Worm (Caenorhabditis elegans) whole organism, L1 larva: ENCODE measurements around the gene T23G7.3.

ENCODE experiments used
- C16A3.4 ChIP-seq: fragments of 150-350 bp; optimal IDR thresholded peaks from 2 replicates; lab custom pipeline; 2014; ENCODE audit warnings: missing biosample characterization, missing genetic modification characterization
- aha-1 ChIP-seq: fragments of 150-350 bp; optimal IDR thresholded peaks from 2 replicates; lab custom pipeline; 2014; ENCODE audit warnings: missing biosample characterization, missing genetic modification characterization
- aly-2 ChIP-seq: fragments of 150-350 bp; optimal IDR thresholded peaks from 2 replicates; lab custom pipeline; 2014; ENCODE audit warnings: missing biosample characterization, missing genetic modification characterization
- ama-1 ChIP-seq: fragments of 150-350 bp; optimal IDR thresholded peaks from 2 replicates; lab custom pipeline; 2014
- blmp-1 ChIP-seq: fragments of 150-350 bp; optimal IDR thresholded peaks from 2 replicates; lab custom pipeline; 2014; ENCODE audit warnings: missing biosample characterization, missing genetic modification characterization
- ceh-63 ChIP-seq: fragments of 200-800 bp; sonication (Bioruptor generic); optimal IDR thresholded peaks from 2 replicates; lab custom pipeline; 2018; ENCODE audit warnings: mild to moderate bottlenecking, missing genetic modification characterization, missing compliant biosample characterization
- ceh-82 ChIP-seq, 3 experiments: fragments of 150-350 bp in 1 of 3; sonication (generic microtip) in 2 of 3; optimal IDR thresholded peaks; 2 replicates each; lab custom pipeline; 2014 to 2017; ENCODE audit warnings: missing biosample characterization in 3 of 3, missing genetic modification characterization in 3 of 3
- ceh-88 ChIP-seq: fragments of 200-800 bp; sonication (Bioruptor generic); IDR thresholded peaks from 2 replicates; pipeline ENCODE4 v1.3.6; 2022; ENCODE audit warnings: missing genetic modification characterization, missing compliant biosample characterization
- ceh-90 ChIP-seq: sonication (generic microtip); optimal IDR thresholded peaks from 2 replicates; lab custom pipeline; 2016; ENCODE audit warnings: missing genetic modification characterization, missing compliant biosample characterization
- ces-1 ChIP-seq: fragments of 150-350 bp; optimal IDR thresholded peaks from 2 replicates; lab custom pipeline; 2014; ENCODE audit warnings: missing biosample characterization, missing genetic modification reagents, missing genetic modification characterization
- dsc-1 ChIP-seq: sonication (generic microtip); optimal IDR thresholded peaks from 2 replicates; lab custom pipeline; 2016; ENCODE audit warnings: mild to moderate bottlenecking, missing genetic modification characterization, missing compliant biosample characterization
- efl-1 ChIP-seq, 4 experiments: fragments of 150-350 bp; optimal IDR thresholded peaks in 3 of 4; peaks in 1 of 4; 1 replicate in 1 of 4; 2 replicates in 3 of 4; lab custom pipeline; 2014; ENCODE audit warnings: missing biosample characterization in 2 of 4, missing genetic modification characterization in 2 of 4, missing genetic modification reagents in 2 of 4
- efl-3 ChIP-seq: fragments of 200-800 bp; sonication (Bioruptor generic); optimal IDR thresholded peaks from 2 replicates; lab custom pipeline; 2018; ENCODE audit warnings: mild to moderate bottlenecking, missing genetic modification characterization, missing compliant biosample characterization
- egl-27 ChIP-seq, 2 experiments: fragments of 150-350 bp in 1 of 2; sonication (generic microtip); optimal IDR thresholded peaks; 3 replicates each; lab custom pipeline; 2017 to 2018; ENCODE audit warnings: missing biosample characterization in 2 of 2, missing genetic modification characterization in 2 of 2, missing genetic modification reagents in 2 of 2
- ets-5 ChIP-seq: fragments of 200-800 bp; sonication (Bioruptor generic); IDR thresholded peaks from 2 replicates; pipeline ENCODE4 v1.3.6; 2022; ENCODE audit warnings: missing genetic modification characterization, missing compliant biosample characterization
- fkh-10 ChIP-seq: sonication (generic microtip); optimal IDR thresholded peaks from 2 replicates; lab custom pipeline; 2017; ENCODE audit warnings: missing biosample characterization, missing genetic modification reagents, missing genetic modification characterization
- fkh-4 ChIP-seq: sonication (generic microtip); optimal IDR thresholded peaks from 2 replicates; lab custom pipeline; 2016; ENCODE audit warnings: missing compliant biosample characterization, missing genetic modification characterization, borderline replicate concordance
- fkh-8 ChIP-seq: sonication (generic microtip); optimal IDR thresholded peaks from 2 replicates; lab custom pipeline; 2016; ENCODE audit warnings: mild to moderate bottlenecking, missing genetic modification characterization, missing compliant biosample characterization
- jun-1 ChIP-seq: fragments of 150-350 bp; optimal IDR thresholded peaks from 2 replicates; lab custom pipeline; 2014; ENCODE audit warnings: missing biosample characterization, missing genetic modification reagents, missing genetic modification characterization
- lin-13 ChIP-seq: fragments of 150-350 bp; optimal IDR thresholded peaks from 2 replicates; lab custom pipeline; 2014; ENCODE audit warnings: missing biosample characterization, missing genetic modification reagents, missing genetic modification characterization
- lin-14 ChIP-seq: fragments of 200-800 bp; sonication (Bioruptor generic); optimal IDR thresholded peaks from 2 replicates; lab custom pipeline; 2018; ENCODE audit warnings: mild to moderate bottlenecking, missing genetic modification characterization, moderate library complexity, missing compliant biosample characterization
- lin-15B ChIP-seq: fragments of 150-350 bp; sonication (generic microtip); optimal IDR thresholded peaks from 3 replicates; lab custom pipeline; 2014; ENCODE audit warnings: missing biosample characterization, missing genetic modification characterization
- lin-35 ChIP-seq, 2 experiments: fragments of 150-350 bp; optimal IDR thresholded peaks; 2 replicates each; lab custom pipeline; 2014; ENCODE audit warnings: missing biosample characterization in 2 of 2, missing genetic modification characterization in 2 of 2, missing genetic modification reagents in 2 of 2
- lir-3 ChIP-seq: sonication (generic microtip); optimal IDR thresholded peaks from 2 replicates; lab custom pipeline; 2016; ENCODE audit warnings: mild to moderate bottlenecking, missing genetic modification characterization, moderate library complexity, missing compliant biosample characterization; ENCODE audit not compliant: poor library complexity
- lsy-2 ChIP-seq, 2 experiments: fragments of 150-350 bp; optimal IDR thresholded peaks; 2 replicates each; lab custom pipeline; 2014; ENCODE audit warnings: missing biosample characterization in 2 of 2, missing genetic modification characterization in 2 of 2
- mdl-1 ChIP-seq, 2 experiments: fragments of 150-350 bp; optimal IDR thresholded peaks; 2 replicates each; lab custom pipeline; 2014 to 2017; ENCODE audit warnings: missing biosample characterization in 2 of 2, missing genetic modification characterization in 2 of 2, inconsistent platforms in 1 of 2
- mef-2 ChIP-seq: fragments of 150-350 bp; optimal IDR thresholded peaks from 2 replicates; lab custom pipeline; 2014; ENCODE audit warnings: missing biosample characterization, missing genetic modification characterization
- nhr-12 ChIP-seq: sonication (generic microtip); optimal IDR thresholded peaks from 2 replicates; lab custom pipeline; 2017; ENCODE audit warnings: missing biosample characterization, missing genetic modification characterization
- nhr-19 ChIP-seq: fragments of 200-800 bp; sonication (Bioruptor generic); conservative IDR thresholded peaks from 2 replicates; pipeline ENCODE4 v1.3.6; 2022; ENCODE audit warnings: missing genetic modification characterization, missing compliant biosample characterization
- nhr-20 ChIP-seq: sonication (generic microtip); optimal IDR thresholded peaks from 2 replicates; lab custom pipeline; 2016; ENCODE audit warnings: mild to moderate bottlenecking, missing genetic modification characterization, missing compliant biosample characterization
- nhr-28 ChIP-seq: fragments of 150-350 bp; optimal IDR thresholded peaks from 2 replicates; lab custom pipeline; 2014; ENCODE audit warnings: missing biosample characterization, missing genetic modification characterization
- nhr-47 ChIP-seq: sonication (generic microtip); optimal IDR thresholded peaks from 2 replicates; lab custom pipeline; 2016; ENCODE audit warnings: mild to moderate bottlenecking, missing genetic modification characterization, moderate library complexity, missing compliant biosample characterization
- nhr-71 ChIP-seq: sonication (generic microtip); optimal IDR thresholded peaks from 2 replicates; lab custom pipeline; 2016; ENCODE audit warnings: mild to moderate bottlenecking, missing genetic modification characterization, moderate library complexity, missing compliant biosample characterization
- nhr-76 ChIP-seq: sonication (generic microtip); optimal IDR thresholded peaks from 2 replicates; lab custom pipeline; 2017; ENCODE audit warnings: missing biosample characterization, missing genetic modification characterization
- nhr-85 ChIP-seq: sonication (generic microtip); peaks from one replicate; lab custom pipeline; 2016; ENCODE audit warnings: missing genetic modification characterization, inconsistent platforms, missing compliant biosample characterization
- rnt-1 ChIP-seq: sonication (generic microtip); optimal IDR thresholded peaks from 2 replicates; lab custom pipeline; 2016; ENCODE audit warnings: mild to moderate bottlenecking, missing genetic modification characterization, moderate library complexity, missing compliant biosample characterization
- skn-1 ChIP-seq: fragments of 150-350 bp; optimal IDR thresholded peaks from 2 replicates; lab custom pipeline; 2014; ENCODE audit warnings: missing biosample characterization, missing genetic modification characterization
- snpc-4 ChIP-seq: fragments of 150-350 bp; optimal IDR thresholded peaks from 2 replicates; lab custom pipeline; 2014; ENCODE audit warnings: missing biosample characterization, missing genetic modification characterization
- snu-23 ChIP-seq: sonication (generic microtip); optimal IDR thresholded peaks from 2 replicates; lab custom pipeline; 2016; ENCODE audit warnings: missing genetic modification characterization, missing compliant biosample characterization
- sox-4 ChIP-seq: sonication (generic microtip); optimal IDR thresholded peaks from 2 replicates; lab custom pipeline; 2016; ENCODE audit warnings: missing genetic modification characterization, missing compliant biosample characterization
- sptf-1 ChIP-seq: fragments of 150-350 bp; optimal IDR thresholded peaks from 2 replicates; lab custom pipeline; 2014; ENCODE audit warnings: missing biosample characterization, missing genetic modification characterization
- sup-37 ChIP-seq: fragments of 200-800 bp; sonication (Bioruptor generic); optimal IDR thresholded peaks from 2 replicates; lab custom pipeline; 2018; ENCODE audit warnings: mild to moderate bottlenecking, missing genetic modification characterization, missing compliant biosample characterization
- swsn-7 ChIP-seq: sonication (generic microtip); optimal IDR thresholded peaks from 2 replicates; lab custom pipeline; 2016; ENCODE audit warnings: missing genetic modification characterization, missing compliant biosample characterization
- tbx-2 ChIP-seq: sonication (generic microtip); optimal IDR thresholded peaks from 2 replicates; lab custom pipeline; 2016; ENCODE audit warnings: missing genetic modification characterization, missing compliant biosample characterization
- tlp-1 ChIP-seq: fragments of 150-350 bp; optimal IDR thresholded peaks from 2 replicates; lab custom pipeline; 2014; ENCODE audit warnings: missing biosample characterization, missing genetic modification characterization
- unc-98 ChIP-seq: fragments of 200-800 bp; sonication (Bioruptor generic); IDR thresholded peaks from 2 replicates; pipeline ENCODE4 v1.3.6; 2022; ENCODE audit warnings: missing genetic modification characterization, missing compliant biosample characterization
- vab-15 ChIP-seq: sonication (generic microtip); optimal IDR thresholded peaks from 2 replicates; lab custom pipeline; 2017; ENCODE audit warnings: missing genotype, mild to moderate bottlenecking, missing genetic modification characterization, missing compliant biosample characterization
- zag-1 ChIP-seq: fragments of 150-350 bp; optimal IDR thresholded peaks from 2 replicates; lab custom pipeline; 2014; ENCODE audit warnings: missing biosample characterization, missing genetic modification characterization
- zip-4 ChIP-seq: fragments of 200-800 bp; sonication (Bioruptor generic); optimal IDR thresholded peaks from 2 replicates; lab custom pipeline; 2018; ENCODE audit warnings: mild to moderate bottlenecking, missing genetic modification characterization, moderate library complexity, missing compliant biosample characterization
- ztf-11 ChIP-seq, 2 experiments: sonication (generic microtip); optimal IDR thresholded peaks; 2 replicates each; lab custom pipeline; 2016 to 2017; ENCODE audit warnings: missing genetic modification characterization in 2 of 2, missing biosample characterization in 1 of 2, missing compliant biosample characterization in 1 of 2

The T23G7.3 gene

ce11 chrII:9170048-9170447 is 2.4 kb upstream of the T23G7.3 start:
- TF ChIP-seq aha-1 (tag; lab: Kevin White, UChicago): peak; percentile 66
- TF ChIP-seq fkh-4 (tag; lab: Kevin White, UChicago): no peak
- no peak for TF ChIP-seq efl-1 (optimal IDR thresholded peaks at IDR 0.05; lab: Kevin White, UChicago)
- no peak for TF ChIP-seq efl-1 (GFP tag; optimal IDR thresholded peaks at IDR 0.05 in 1 of 2; lab: Kevin White, UChicago)
- TF ChIP-seq fkh-8 (tag; lab: Kevin White, UChicago): no peak

DNA sequence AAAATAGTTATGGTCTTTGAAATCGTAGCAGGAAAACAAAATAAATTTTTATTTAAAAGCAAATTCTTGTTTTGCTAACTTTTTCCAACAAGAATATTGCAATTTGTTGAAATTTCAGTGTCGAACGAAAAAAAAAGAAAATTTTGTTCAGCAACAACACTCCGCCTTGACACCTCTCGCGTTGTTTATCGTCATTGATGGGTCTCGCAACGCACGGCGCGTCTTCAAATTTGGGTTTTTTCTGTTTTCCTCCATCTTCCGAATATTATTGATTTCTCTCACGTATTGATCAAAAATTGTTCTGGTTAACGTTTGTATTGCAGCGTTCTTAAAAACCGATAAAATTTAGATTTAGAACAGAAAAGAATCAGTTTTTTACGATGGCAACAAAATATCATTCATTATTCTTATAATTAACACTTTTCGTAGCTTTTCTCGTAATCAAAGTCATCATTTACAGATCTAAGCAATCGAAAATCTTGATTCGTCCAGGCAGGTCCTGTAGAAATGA is 1.9 kb upstream of the T23G7.3 start, which contains the start of gene dpl-1:
Gene dpl-1, plus strand, starts transcription at position 461 of the 511 bp plus-strand sequence.
- TF ChIP-seq nhr-47 (tag; lab: Kevin White, UChicago) (peak; percentile 19), skn-1 (tag; lab: Kevin White, UChicago) (peak; percentile 26), nhr-71 (tag; lab: Kevin White, UChicago) (peak; percentile 46), ceh-82 (tag; optimal IDR thresholded peaks at IDR 0.05; lab: Kevin White, UChicago) (peak in 1 of 3 experiments; percentile 26), tlp-1 (tag; lab: Kevin White, UChicago) (no peak), nhr-12 (no peak), snu-23 (GFP tag; lab: Kevin White, UChicago) (peak; percentile 49), egl-27 (tag; optimal IDR thresholded peaks at IDR 0.05; lab: Kevin White, UChicago) (no peak), efl-3 (GFP tag; lab: Kevin White, UChicago) (no peak), nhr-76 (tag; lab: Kevin White, UChicago) (no peak), mef-2 (no peak), lin-15B (no peak), fkh-10 (GFP tag; lab: Kevin White, UChicago) (no peak), lin-14 (GFP tag; lab: Kevin White, UChicago) (no peak), zag-1 (tag; lab: Kevin White, UChicago) (no peak), nhr-85 (tag; lab: Kevin White, UChicago) (peak; percentile 49), ztf-11 (tag; optimal IDR thresholded peaks at IDR 0.05; lab: Kevin White, UChicago) (no peak), ama-1 (lab: Kevin White, UChicago) (no peak), rnt-1 (tag; lab: Kevin White, UChicago) (peak; percentile 5), snpc-4 (tag; lab: Kevin White, UChicago) (no peak), jun-1 (tag; lab: Kevin White, UChicago) (no peak), ceh-63 (no peak), unc-98 (GFP tag; lab: Robert Waterston, UW) (no peak), mdl-1 (tag; optimal IDR thresholded peaks at IDR 0.05; lab: Kevin White, UChicago) (peak in 1 of 2 experiments; percentile 44), aly-2 (no peak), sox-4 (tag; lab: Kevin White, UChicago) (no peak), tbx-2 (peak; percentile 34), ets-5 (GFP tag; lab: Robert Waterston, UW) (no peak), lsy-2 (tag; optimal IDR thresholded peaks at IDR 0.05; lab: Kevin White, UChicago) (peak in 1 of 2 experiments; percentile 77), blmp-1 (tag; lab: Kevin White, UChicago) (peak; percentile 33), efl-1 (optimal IDR thresholded peaks at IDR 0.05; lab: Kevin White, UChicago) (peak; percentile 58 to 86), efl-1 (GFP tag; optimal IDR thresholded peaks at IDR 0.05 in 1 of 2; lab: Kevin White, UChicago) (peak; percentile 85 to 98), nhr-28 (tag; lab: Kevin White, UChicago) (no peak), sptf-1 (no peak), sup-37 (GFP tag; lab: Kevin White, UChicago) (no peak), ces-1 (GFP tag; lab: Kevin White, UChicago) (no peak), zip-4 (GFP tag; lab: Kevin White, UChicago) (no peak), ceh-88 (GFP tag; lab: Robert Waterston, UW) (no peak), nhr-19 (no peak), dsc-1 (tag; lab: Kevin White, UChicago) (no peak), swsn-7 (tag; lab: Kevin White, UChicago) (peak; percentile 25), lin-35 (GFP tag; optimal IDR thresholded peaks at IDR 0.05; lab: Kevin White, UChicago) (peak; percentile 73 to 95), ceh-90 (tag; lab: Kevin White, UChicago) (no peak), lir-3 (no peak), nhr-20 (tag; lab: Kevin White, UChicago) (peak; percentile 10), vab-15 (tag; lab: Kevin White, UChicago) (no peak), fkh-4 (tag; lab: Kevin White, UChicago) (no peak), C16A3.4 (tag; lab: Kevin White, UChicago) (peak; percentile 59), fkh-8 (tag; lab: Kevin White, UChicago) (no peak), lin-13 (GFP tag; lab: Kevin White, UChicago) (peak; percentile 23)
